Fruit fly (Drosophila melanogaster): Measurements from ENCODE around the gene CG7655.
A peak's percentile ranks its signal among the peaks of the same experiment; 100 is the strongest.

Gene CG7655

DNA sequence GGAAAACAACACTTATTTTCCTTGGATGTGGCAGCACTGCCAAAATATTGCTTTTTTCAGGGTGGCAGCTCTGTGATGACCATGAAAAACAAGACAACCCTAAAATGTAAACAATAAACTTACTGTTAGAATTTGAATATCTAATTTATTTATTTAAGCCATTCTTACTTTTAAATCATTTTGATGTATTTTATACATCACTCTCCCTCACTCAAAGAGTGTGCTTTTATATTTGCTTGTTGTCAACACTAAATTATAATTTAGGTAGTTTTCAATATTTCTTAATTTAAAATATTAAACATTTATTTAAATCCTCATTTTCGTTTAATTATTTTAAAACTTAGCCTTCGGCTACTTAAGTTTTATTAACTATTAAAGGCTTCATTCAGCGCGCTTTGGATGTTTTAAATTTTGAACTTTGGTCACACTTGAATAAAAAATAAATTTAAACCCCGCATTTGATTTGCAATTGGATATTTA lies 11.6 kb upstream of the CG7655 start, which contains the start of the genes CG7523 and Mps1 (continued):
- TF ChIP-seq tap (tag; optimal IDR thresholded peaks at IDR 0.05) (no peak), CG30403 (GFP tag; optimal IDR thresholded peaks at IDR 0.05) (peak; percentile 29), Abd-B (GFP tag; optimal IDR thresholded peaks at IDR 0.05) (peak; percentile 66), Lhr (GFP tag; optimal IDR thresholded peaks at IDR 0.05) (peak; percentile 90), scrt (GFP tag; optimal IDR thresholded peaks at IDR 0.05) (no peak), row (GFP tag; IDR thresholded peaks at IDR 0.05) (peak; percentile 29; the same call in 1 of the 3 replicates), CG13287 (GFP tag; IDR thresholded peaks at IDR 0.05; ENCODE audit: partially characterized antibody) (peak; percentile 61), Sry-δ (GFP tag; optimal IDR thresholded peaks at IDR 0.05) (peak; percentile 43), CG1603 (tag; optimal IDR thresholded peaks at IDR 0.05) (peak; percentile 66), sug (tag; optimal IDR thresholded peaks at IDR 0.05) (peak; percentile 37), CG7372 (GFP tag; IDR thresholded peaks at IDR 0.05) (no peak), D19A (tag; optimal IDR thresholded peaks at IDR 0.05) (peak; percentile 7), Dp (GFP tag; optimal IDR thresholded peaks at IDR 0.05) (peak; percentile 78), CG8388 (GFP tag; optimal IDR thresholded peaks at IDR 0.05) (peak; percentile 41), BEAF-32 (GFP tag; optimal IDR thresholded peaks at IDR 0.05) (peak; percentile 36), CoRest (tag; optimal IDR thresholded peaks at IDR 0.05) (peak; percentile 16), CG30020 (tag; optimal IDR thresholded peaks at IDR 0.05) (peak; percentile 45), CG12659 (GFP tag; optimal IDR thresholded peaks at IDR 0.05) (peak; percentile 68), phol (tag; optimal IDR thresholded peaks at IDR 0.05) (peak; percentile 51), ftz-f1 (GFP tag; optimal IDR thresholded peaks at IDR 0.05) (peak; percentile 98), stwl (tag; optimal IDR thresholded peaks at IDR 0.05) (peak; percentile 87), YL-1 (GFP tag; optimal IDR thresholded peaks at IDR 0.05) (peak; percentile 47), MBD-R2 (GFP tag; IDR thresholded peaks at IDR 0.05) (peak; percentile 63), wek (GFP tag; optimal IDR thresholded peaks at IDR 0.05) (no peak), CG17912 (GFP tag; optimal IDR thresholded peaks at IDR 0.05) (peak; percentile 59), CG8290 (GFP tag; optimal IDR thresholded peaks at IDR 0.05) (no peak), CG8290 (tag; optimal IDR thresholded peaks at IDR 0.05) (no peak), CG8924 (tag; optimal IDR thresholded peaks at IDR 0.05) (peak; percentile 67), sc (optimal IDR thresholded peaks at IDR 0.05) (no peak), sc (GFP tag; optimal IDR thresholded peaks at IDR 0.05) (peak; percentile 29), fd3F (GFP tag; optimal IDR thresholded peaks at IDR 0.05) (no peak), org-1 (GFP tag; optimal IDR thresholded peaks at IDR 0.05) (no peak), CG10431 (GFP tag; optimal IDR thresholded peaks at IDR 0.05) (peak; percentile 41), CG18262 (tag; optimal IDR thresholded peaks at IDR 0.05) (peak; percentile 27), Dad (GFP tag; optimal IDR thresholded peaks at IDR 0.05) (no peak), pzg (GFP tag; optimal IDR thresholded peaks at IDR 0.05) (peak; percentile 73), Ets97D (GFP tag; optimal IDR thresholded peaks at IDR 0.05) (peak; percentile 57), Dek (tag; optimal IDR thresholded peaks at IDR 0.05) (peak; percentile 48), nerfin-1 (tag; optimal IDR thresholded peaks at IDR 0.05) (no peak), Nf-YB (GFP tag; optimal IDR thresholded peaks at IDR 0.05) (peak; percentile 33), amos (GFP tag; IDR thresholded peaks at IDR 0.05; ENCODE audit: partially characterized antibody) (peak; percentile 30; the same call in 1 of the 2 replicates), CHES-1-like (GFP tag; optimal IDR thresholded peaks at IDR 0.05) (peak; percentile 41), CG14710 (tag; optimal IDR thresholded peaks at IDR 0.05) (peak; percentile 98), pan (optimal IDR thresholded peaks at IDR 0.05) (no peak), pan (GFP tag; optimal IDR thresholded peaks at IDR 0.05 in 1 of 2, IDR thresholded peaks at IDR 0.05 in 1 of 2) (peak in 1 of 2 experiments; percentile 31), CG33213 (GFP tag; optimal IDR thresholded peaks at IDR 0.05) (peak; percentile 36), trem (tag; optimal IDR thresholded peaks at IDR 0.05) (peak; percentile 82), CG3995 (GFP tag; optimal IDR thresholded peaks at IDR 0.05) (peak; percentile 9), sens (GFP tag) (peak; percentile 39), insv (GFP tag; optimal IDR thresholded peaks at IDR 0.05) (peak in 1 of 2 experiments; percentile 21)
